Fruit fly (Drosophila melanogaster) ovary, adult (tissue): ENCODE data around the gene CG34301.

Source experiments
- CG17801 ChIP-seq: fragments of 200-800 bp; optimal IDR thresholded peaks from 2 replicates; lab custom pipeline; 2019; ENCODE audit warnings: missing biosample characterization, mild to moderate bottlenecking, missing genetic modification characterization, moderate library complexity; ENCODE audit not compliant: partially characterized antibody

CG34301 gene

DNA sequence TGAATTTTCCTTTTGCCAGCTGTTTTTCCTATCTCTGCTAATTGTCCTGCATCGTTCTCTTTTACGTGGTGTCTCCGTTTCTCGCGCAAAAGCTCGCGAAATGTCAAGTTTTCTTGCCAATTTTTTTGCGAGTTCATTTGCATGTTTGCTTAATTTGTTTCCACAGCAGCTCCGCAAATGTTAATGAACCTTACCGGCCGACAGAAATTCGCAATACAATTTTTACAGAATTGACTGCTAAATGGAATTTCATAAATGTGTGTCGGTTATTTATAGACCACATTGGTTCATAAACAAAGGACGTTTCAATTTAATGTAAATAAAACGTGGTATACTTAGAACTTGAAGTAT, 24.5 kb upstream of the CG34301 start:
- no peak for TF ChIP-seq CG17801

- no peak for TF ChIP-seq CG17801
Observed at dm6 chr3R:8767998-8768397, 5.2 kb upstream of the CG34301 start, which contains the start of the genes CG34135 and CG11768. Gene CG34135, minus strand, starts transcription at chr3R:8768191. Gene CG11768, minus strand, starts transcription at chr3R:8768200.

DNA sequence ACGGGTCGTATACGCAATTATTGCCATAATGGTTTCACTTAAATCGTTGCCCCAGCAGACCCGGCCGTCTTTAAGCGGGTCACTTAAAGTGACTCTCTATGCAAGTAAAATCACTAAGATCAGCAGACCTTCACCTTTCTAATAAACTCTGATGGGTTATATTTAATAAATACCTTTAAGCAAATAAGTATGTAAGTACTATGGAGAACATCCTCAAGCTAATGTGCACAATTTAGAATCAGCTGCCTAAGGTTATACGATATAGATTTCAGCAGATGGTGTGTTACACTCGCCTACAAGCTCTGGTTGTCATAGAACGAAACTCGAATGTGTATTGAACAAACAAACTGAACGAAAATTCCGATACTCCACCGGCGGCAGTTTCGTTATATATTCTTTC, 4.1 kb upstream of the CG34301 start, which contains the start of gene CG8236:
TSS of gene CG8236 (plus strand) at position 301 of the 400 bp plus-strand sequence.
- no peak for TF ChIP-seq CG17801

DNA sequence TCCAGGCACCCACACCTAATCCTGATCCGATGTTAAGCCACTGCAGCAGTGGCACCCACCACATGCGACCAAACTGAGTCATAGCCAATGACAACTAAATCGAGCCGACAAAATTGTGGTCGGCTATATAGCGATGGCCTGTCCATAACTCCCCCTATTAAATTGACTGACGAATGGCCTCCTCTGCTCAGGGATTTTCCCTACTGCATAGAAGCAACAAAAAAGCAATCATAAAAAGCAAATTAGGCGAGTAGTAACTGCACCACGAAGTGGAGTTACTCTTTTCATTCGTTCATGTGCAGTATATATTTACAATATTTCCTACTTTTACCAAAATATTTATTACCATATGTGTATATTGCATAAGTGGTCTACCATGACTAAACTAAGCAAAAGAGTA, 644 bp upstream of the CG34301 start, which contains the start of gene CG13318:
TSS of gene CG13318 (minus strand) at position 101 of the 400 bp plus-strand sequence.
- no peak for TF ChIP-seq CG17801

dm6 chr3R:8779823-8780222, 6.6 kb downstream of the CG34301 start, which contains the start of gene CG33191:
Gene CG33191, minus strand, starts transcription at chr3R:8779923.
- TF ChIP-seq CG17801, result no peak

DNA sequence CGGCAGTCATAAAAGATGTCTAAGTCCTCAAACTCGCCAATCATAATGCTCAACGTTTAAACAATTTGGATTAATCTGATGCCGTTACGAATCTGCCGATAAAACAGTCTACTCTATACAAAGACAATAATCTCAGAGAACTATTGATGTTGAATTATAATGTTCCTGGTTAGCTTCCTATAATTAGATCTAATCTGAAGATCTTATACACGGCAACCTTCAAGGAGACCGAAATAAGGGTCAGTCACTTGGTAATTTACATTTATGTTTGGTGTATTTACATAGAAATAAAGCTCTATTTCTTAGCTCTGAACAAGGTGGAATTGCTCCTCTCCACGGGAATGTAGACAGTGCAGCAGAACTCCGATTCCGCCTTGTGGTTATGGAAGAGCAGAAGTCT, 7.5 kb downstream of the CG34301 start, which contains the start of gene CG33189:
TSS of gene CG33189 (minus strand) at position 101 of the 400 bp plus-strand sequence.
- TF ChIP-seq CG17801, result no peak

DNA sequence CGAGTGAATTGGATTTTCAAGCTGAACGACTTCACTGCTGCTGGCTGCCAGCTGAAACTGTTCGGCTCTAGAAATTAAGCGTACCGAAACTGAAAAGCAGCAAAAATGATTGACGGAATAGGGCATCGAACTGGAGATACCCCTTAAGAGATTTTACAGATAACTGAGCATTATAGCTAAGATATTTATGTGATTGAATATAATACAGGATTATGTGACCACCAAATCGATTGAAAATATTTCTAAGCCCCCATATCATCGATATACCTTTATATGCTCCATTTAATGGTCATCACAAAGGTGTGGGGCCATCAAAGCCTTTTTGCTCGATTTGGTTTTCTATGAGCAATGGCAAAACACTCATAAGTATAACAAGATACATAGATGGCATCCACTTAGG, 11.6 kb downstream of the CG34301 start:
- no peak for TF ChIP-seq CG17801

DNA sequence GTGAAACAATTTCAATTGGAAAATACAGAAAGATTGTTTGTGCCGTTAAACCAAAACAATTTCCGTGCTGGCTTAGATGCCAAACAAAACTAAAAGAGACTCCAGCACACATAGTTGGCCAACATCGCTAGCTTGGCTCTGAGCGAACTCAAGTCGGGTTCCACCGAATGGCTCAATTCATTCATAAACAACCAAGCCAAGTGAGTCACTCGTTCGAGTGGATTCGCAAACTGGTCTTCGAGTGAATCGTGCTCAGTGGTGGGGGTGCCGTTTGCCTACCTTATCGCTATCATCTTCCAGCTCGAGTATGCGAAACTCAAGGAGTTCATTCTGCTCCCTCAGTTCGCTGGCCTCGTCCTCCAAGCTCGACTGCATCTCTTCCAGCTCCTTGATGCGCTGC, 12.2 kb downstream of the CG34301 start:
- TF ChIP-seq CG17801, result no peak

- no peak for TF ChIP-seq CG17801
Observed at dm6 chr3R:8787538-8788282, 14.5 kb downstream of the CG34301 start.

DNA sequence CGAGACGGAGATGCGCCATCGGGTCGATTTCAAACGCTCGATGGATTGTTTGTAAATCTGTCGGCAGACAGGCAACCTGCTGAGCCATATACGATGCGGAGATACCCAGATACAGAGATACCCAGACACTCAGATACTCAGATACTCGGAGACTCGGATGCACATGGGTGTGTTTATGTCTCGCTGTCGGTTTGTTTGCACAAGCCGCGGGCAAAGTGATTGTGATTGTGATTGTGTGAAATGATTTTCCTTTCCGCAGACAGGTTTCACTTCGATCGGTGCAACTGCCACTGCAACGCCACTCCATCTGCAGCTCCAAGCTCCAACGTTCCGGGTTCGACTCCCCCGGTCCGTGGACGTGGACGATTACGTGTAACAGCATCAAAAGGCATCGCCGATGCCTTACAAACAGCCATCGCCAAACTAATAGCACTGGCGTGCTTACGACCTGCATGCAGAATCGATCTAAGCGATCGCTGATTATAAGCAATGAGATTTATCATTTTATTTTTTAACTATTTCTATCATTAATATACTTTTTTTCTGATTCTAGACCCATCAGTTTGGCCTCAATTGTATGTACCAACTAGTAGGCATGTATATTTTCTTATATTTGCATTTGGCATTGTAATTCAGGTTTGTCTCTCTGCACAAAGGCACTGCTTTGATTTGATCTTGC, 15.6 kb downstream of the CG34301 start:
- no peak for TF ChIP-seq CG17801

dm6 chr3R:8792463-8793175, 19.4 kb downstream of the CG34301 start:
- no peak for TF ChIP-seq CG17801

- TF ChIP-seq CG17801, result no peak
Observed at dm6 chr3R:8793726-8794125, 20.5 kb downstream of the CG34301 start.

dm6 chr3R:8794384-8794783, 21.1 kb downstream of the CG34301 start, which contains the start of gene Ir85a:
Gene Ir85a, plus strand, starts transcription at chr3R:8794684.
- no peak for TF ChIP-seq CG17801

DNA sequence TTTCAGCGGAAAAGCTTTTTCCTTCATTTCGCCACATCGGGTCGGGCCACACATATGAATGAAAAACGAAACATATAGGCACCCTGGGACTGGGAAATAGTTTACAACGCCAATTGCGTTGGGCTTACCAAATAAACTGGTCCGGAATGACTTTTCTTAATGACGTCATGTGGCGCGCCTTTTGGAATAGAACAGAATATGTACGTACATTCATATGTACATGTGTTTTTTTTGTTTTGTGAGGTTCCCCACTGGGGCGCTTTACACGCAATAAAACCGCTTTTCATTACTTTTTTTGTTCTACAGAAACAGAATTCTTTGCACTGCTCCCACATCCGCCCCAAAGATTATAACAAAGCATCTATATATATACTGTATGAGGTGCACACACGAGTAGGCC, 25.1 kb downstream of the CG34301 start:
- TF ChIP-seq CG17801, result no peak

DNA sequence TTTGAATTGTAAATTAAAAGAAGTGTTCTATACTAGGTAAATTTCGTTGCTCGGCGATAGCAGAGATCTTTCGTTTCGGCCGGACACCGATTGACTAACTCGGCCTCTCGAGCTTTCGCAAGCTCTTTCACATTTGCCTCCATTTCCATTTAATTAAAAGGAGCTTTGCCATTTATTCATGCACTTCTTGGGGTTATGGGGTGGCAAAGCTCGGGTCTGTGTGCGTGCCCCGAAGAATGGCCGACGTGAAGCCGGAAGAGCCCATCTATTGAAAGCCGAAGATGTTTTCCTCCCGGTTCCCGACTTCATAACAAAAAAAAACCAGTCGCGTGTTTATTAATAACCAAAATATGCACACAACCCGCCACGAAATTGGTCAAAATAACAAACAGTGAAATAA, 26.6 kb downstream of the CG34301 start:
- TF ChIP-seq CG17801, result no peak

DNA sequence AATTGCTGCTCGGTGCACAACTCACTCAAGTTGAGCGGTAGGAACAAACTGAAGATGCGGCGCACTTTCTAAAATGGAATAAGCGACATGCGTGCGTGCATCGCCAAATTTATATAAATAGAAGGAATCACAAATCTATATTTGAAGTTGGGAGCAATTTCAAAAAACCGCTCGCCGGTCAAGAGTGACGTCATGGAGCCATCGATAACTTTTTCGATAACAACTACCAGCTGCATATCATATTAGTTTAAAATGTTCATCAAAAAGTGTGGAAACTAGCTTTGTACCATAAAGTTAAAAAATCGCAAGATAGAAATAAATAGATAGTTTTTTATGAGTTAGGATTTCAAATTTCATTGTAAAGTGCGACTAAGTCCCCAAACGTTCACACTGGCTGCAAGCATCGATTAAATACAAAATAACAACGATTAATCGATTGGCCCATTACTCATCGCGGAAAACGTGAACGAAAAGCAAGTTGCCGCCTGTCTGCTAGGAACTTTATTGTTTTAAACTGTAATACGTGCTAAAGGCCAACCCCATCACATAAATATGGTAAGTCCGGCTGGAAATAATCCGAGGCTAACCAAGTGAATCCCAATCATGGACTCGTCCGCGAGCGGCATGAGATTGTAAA, 28.0 kb downstream of the CG34301 start, which contains the start of the genes Pif1A, Pif1B and CCT7:
TSS of gene Pif1A (minus strand) at position 51 of the 637 bp plus-strand sequence.
TSS of gene Pif1B (minus strand) at position 51 of the 637 bp plus-strand sequence.
TSS of gene CCT7 (plus strand) at position 439 of the 637 bp plus-strand sequence.
- TF ChIP-seq CG17801, result no peak
